Fruit fly (Drosophila melanogaster) whole organism, embryonic: Measurements from ENCODE around the gene Aef1.
A peak's percentile ranks its signal among the peaks of the same experiment; 100 is the strongest.

Source experiments
- BtbVII ChIP-seq: fragments of 200-800 bp; sonication (Bioruptor generic); optimal IDR thresholded peaks from 3 replicates; lab custom pipeline; 2017; ENCODE audit warnings: missing biosample characterization, mild to moderate bottlenecking, missing genetic modification characterization
- CG10321 ChIP-seq: fragments of 200-800 bp; sonication (Bioruptor generic); IDR thresholded peaks from 2 replicates; pipeline ENCODE4 v1.3.6; 2022; ENCODE audit warnings: missing biosample characterization, missing genetic modification characterization
- CG10979 ChIP-seq: fragments of 200-800 bp; sonication (Bioruptor generic); optimal IDR thresholded peaks from 2 replicates; lab custom pipeline; 2018; ENCODE audit warnings: missing biosample characterization, mild to moderate bottlenecking, missing genetic modification characterization, moderate library complexity
- CG11723 ChIP-seq: fragments of 200-800 bp; sonication (Bioruptor generic); optimal IDR thresholded peaks from 2 replicates; lab custom pipeline; 2017; ENCODE audit warnings: missing biosample characterization, mild to moderate bottlenecking, missing genetic modification characterization
- CG12659 ChIP-seq: fragments of 200-800 bp; sonication (Bioruptor generic); optimal IDR thresholded peaks from 3 replicates; lab custom pipeline; 2017; ENCODE audit warnings: mild to moderate bottlenecking, missing biosample characterization, missing genetic modification reagents, missing genetic modification characterization
- CG14860 ChIP-seq: fragments of 200-800 bp; sonication (Bioruptor generic); IDR thresholded peaks from 3 replicates; pipeline ENCODE4 v1.3.6; 2022; ENCODE audit warnings: missing biosample characterization, missing genetic modification characterization; ENCODE audit not compliant: partially characterized antibody
- CG15073 ChIP-seq: fragments of 200-800 bp; sonication (Bioruptor generic); optimal IDR thresholded peaks from 2 replicates; lab custom pipeline; 2016; ENCODE audit warnings: missing biosample characterization, missing genetic modification characterization
- CG1602 ChIP-seq: fragments of 200-800 bp; sonication (Bioruptor generic); optimal IDR thresholded peaks from 3 replicates; lab custom pipeline; 2016; ENCODE audit warnings: missing biosample characterization, missing genetic modification characterization
- CG1603 ChIP-seq: fragments of 200-800 bp; sonication (Bioruptor generic); optimal IDR thresholded peaks from 2 replicates; lab custom pipeline; 2019; ENCODE audit warnings: missing biosample characterization, mild to moderate bottlenecking, missing genetic modification characterization, moderate library complexity
- CG1647 ChIP-seq: fragments of 200-800 bp; sonication (Bioruptor generic); optimal IDR thresholded peaks from 3 replicates; lab custom pipeline; 2016; ENCODE audit warnings: missing biosample characterization, missing genetic modification characterization
- CG2116 ChIP-seq: fragments of 200-800 bp; sonication (Bioruptor generic); optimal IDR thresholded peaks from 3 replicates; lab custom pipeline; 2018; ENCODE audit warnings: missing biosample characterization, mild to moderate bottlenecking, missing genetic modification characterization
- CG2712 ChIP-seq: fragments of 200-800 bp; optimal IDR thresholded peaks from 3 replicates; lab custom pipeline; 2019; ENCODE audit warnings: missing biosample characterization, mild to moderate bottlenecking, missing genetic modification characterization, moderate library complexity
- CG32532 ChIP-seq: fragments of 200-800 bp; sonication (Bioruptor generic); IDR thresholded peaks from 2 replicates; pipeline ENCODE4 v1.3.6; 2022; ENCODE audit warnings: missing biosample characterization, missing genetic modification characterization
- CG32767 ChIP-seq: fragments of 200-800 bp; sonication (Bioruptor generic); IDR thresholded peaks from 2 replicates; pipeline ENCODE4 v1.3.6; 2022; ENCODE audit warnings: missing biosample characterization, missing genetic modification characterization
- CG34376 ChIP-seq: fragments of 200-800 bp; sonication (Bioruptor generic); optimal IDR thresholded peaks from 2 replicates; lab custom pipeline; 2018; ENCODE audit warnings: missing biosample characterization, mild to moderate bottlenecking, missing genetic modification characterization
- CG34422 ChIP-seq: fragments of 200-800 bp; sonication (Bioruptor generic); IDR thresholded peaks from 3 replicates; pipeline ENCODE4 v1.3.6; 2022; ENCODE audit warnings: missing biosample characterization, missing genetic modification characterization
- CG7839 ChIP-seq: fragments of 200-800 bp; sonication (Bioruptor generic); optimal IDR thresholded peaks from 3 replicates; lab custom pipeline; 2018; ENCODE audit warnings: missing biosample characterization, mild to moderate bottlenecking, missing genetic modification characterization, moderate library complexity
- CG8924 ChIP-seq: fragments of 200-800 bp; optimal IDR thresholded peaks from 3 replicates; lab custom pipeline; 2019; ENCODE audit warnings: missing biosample characterization, mild to moderate bottlenecking, missing genetic modification characterization, moderate library complexity
- CG9797 ChIP-seq: fragments of 200-800 bp; sonication (Bioruptor generic); optimal IDR thresholded peaks from 3 replicates; lab custom pipeline; 2018; ENCODE audit warnings: missing biosample characterization, mild to moderate bottlenecking, missing genetic modification characterization
- CG9932 ChIP-seq: fragments of 200-800 bp; sonication (Bioruptor generic); IDR thresholded peaks from 2 replicates; pipeline ENCODE4 v1.3.6; 2022; ENCODE audit warnings: missing biosample characterization, missing genetic modification characterization
- Doc2 ChIP-seq: fragments of 200-800 bp; sonication (Bioruptor generic); IDR thresholded peaks from 2 replicates; pipeline ENCODE4 v1.3.6; 2022; ENCODE audit warnings: missing biosample characterization, missing genetic modification characterization
- E2f2 ChIP-seq: fragments of 200-800 bp; sonication (Bioruptor generic); IDR thresholded peaks from 2 replicates; pipeline ENCODE4 v1.3.6; 2022; ENCODE audit warnings: missing biosample characterization, missing genetic modification characterization
- Ets97D ChIP-seq: fragments of 200-800 bp; sonication (Bioruptor generic); optimal IDR thresholded peaks from 3 replicates; lab custom pipeline; 2016; ENCODE audit warnings: missing biosample characterization, missing genetic modification characterization
- H15 ChIP-seq: fragments of 200-800 bp; sonication (Bioruptor generic); IDR thresholded peaks from 3 replicates; pipeline ENCODE4 v1.3.6; 2022; ENCODE audit warnings: missing biosample characterization, missing genetic modification characterization
- HLH4C ChIP-seq: fragments of 200-800 bp; sonication (Bioruptor generic); IDR thresholded peaks from 3 replicates; pipeline ENCODE4 v1.3.6; 2022; ENCODE audit warnings: missing biosample characterization, missing genetic modification characterization; ENCODE audit not compliant: partially characterized antibody
- HLH54F ChIP-seq: fragments of 200-800 bp; sonication (Bioruptor generic); optimal IDR thresholded peaks from 3 replicates; lab custom pipeline; 2016; ENCODE audit warnings: missing biosample characterization, missing genetic modification characterization
- Hr78 ChIP-seq, 2 experiments: fragments of 200-800 bp in 1 of 2; fragments of >200 bp in 1 of 2; sonication (Bioruptor generic) in 1 of 2; optimal IDR thresholded peaks; 2 replicates each; lab custom pipeline; 2017 to 2019; ENCODE audit warnings: missing biosample characterization in 2 of 2, missing genetic modification characterization in 2 of 2, mild to moderate bottlenecking in 1 of 2, moderate library complexity in 1 of 2
- Kr ChIP-seq: fragments of 200-800 bp; sonication (Bioruptor generic); optimal IDR thresholded peaks from 2 replicates; lab custom pipeline; 2017; ENCODE audit warnings: missing biosample characterization, mild to moderate bottlenecking, missing genetic modification characterization
- Max ChIP-seq: fragments of 200-800 bp; sonication (Bioruptor generic); optimal IDR thresholded peaks from 2 replicates; lab custom pipeline; 2016; ENCODE audit warnings: missing biosample characterization, mild to moderate bottlenecking, missing genetic modification characterization
- Med ChIP-seq: fragments of 200-800 bp; sonication (Bioruptor generic); peaks from one replicate; lab custom pipeline; 2016; ENCODE audit warnings: missing biosample characterization, missing genetic modification characterization, mild to moderate bottlenecking, inconsistent platforms, moderate library complexity
- TFAM ChIP-seq: fragments of 200-800 bp; sonication (Bioruptor generic); optimal IDR thresholded peaks from 2 replicates; lab custom pipeline; 2017; ENCODE audit warnings: missing biosample characterization, missing genetic modification characterization, inconsistent platforms
- Taf1 ChIP-seq: fragments of 200-800 bp; sonication (Bioruptor generic); IDR thresholded peaks from 2 replicates; pipeline ENCODE4 v1.3.6; 2022; ENCODE audit warnings: missing biosample characterization, missing genetic modification characterization
- ato ChIP-seq: fragments of 200-800 bp; sonication (Bioruptor generic); IDR thresholded peaks from 2 replicates; pipeline ENCODE4 v1.3.6; 2022; ENCODE audit warnings: missing biosample characterization, missing genetic modification characterization; ENCODE audit not compliant: partially characterized antibody
- bigmax ChIP-seq: fragments of 200-800 bp; sonication (Bioruptor generic); optimal IDR thresholded peaks from 2 replicates; lab custom pipeline; 2018; ENCODE audit warnings: missing biosample characterization, mild to moderate bottlenecking, missing genetic modification characterization
- chinmo ChIP-seq: fragments of 200-800 bp; sonication (Bioruptor generic); IDR thresholded peaks from 4 replicates; pipeline ENCODE4 v1.3.6; 2022; ENCODE audit warnings: missing biosample characterization, missing genetic modification characterization; ENCODE audit not compliant: partially characterized antibody
- crp ChIP-seq, 2 experiments: fragments of 200-800 bp; sonication (Bioruptor generic); optimal IDR thresholded peaks; 2 replicates in 1 of 2; 3 replicates in 1 of 2; lab custom pipeline; 2017; ENCODE audit warnings: missing biosample characterization in 2 of 2, missing genetic modification characterization in 2 of 2, mild to moderate bottlenecking in 1 of 2, moderate library complexity in 1 of 2
- cwo ChIP-seq: fragments of 200-800 bp; sonication (Bioruptor generic); optimal IDR thresholded peaks from 3 replicates; lab custom pipeline; 2017; ENCODE audit warnings: missing biosample characterization, missing genetic modification characterization, mild to moderate bottlenecking, moderate library complexity, missing genetic modification reagents
- da ChIP-seq: fragments of 200-800 bp; sonication (Bioruptor generic); optimal IDR thresholded peaks from 2 replicates; lab custom pipeline; 2016; ENCODE audit warnings: missing biosample characterization, missing genetic modification characterization
- esg ChIP-seq: fragments of 200-800 bp; sonication (Bioruptor generic); conservative IDR thresholded peaks from 2 replicates; pipeline ENCODE4 v1.3.6; 2022; ENCODE audit warnings: missing biosample characterization, missing genetic modification characterization
- fd3F ChIP-seq: fragments of 200-800 bp; sonication (Bioruptor generic); optimal IDR thresholded peaks from 2 replicates; lab custom pipeline; 2018; ENCODE audit warnings: missing biosample characterization, mild to moderate bottlenecking, missing genetic modification characterization, moderate library complexity
- h ChIP-seq: fragments of >200 bp; optimal IDR thresholded peaks from 2 replicates; lab custom pipeline; 2017
- hkb ChIP-seq, 2 experiments: fragments of 200-800 bp in 1 of 2; fragments of >200 bp in 1 of 2; sonication (Bioruptor generic) in 1 of 2; IDR thresholded peaks in 1 of 2; optimal IDR thresholded peaks in 1 of 2; 2 replicates each; pipeline versions ENCODE4 v1.3.6 to Lab custom; 2017 to 2022; ENCODE audit warnings: missing biosample characterization in 1 of 2, missing genetic modification characterization in 1 of 2
- kay ChIP-seq: fragments of 200-800 bp; sonication (Bioruptor generic); optimal IDR thresholded peaks from 2 replicates; lab custom pipeline; 2016; ENCODE audit warnings: missing biosample characterization, missing genetic modification characterization
- klu ChIP-seq: fragments of 200-800 bp; sonication (Bioruptor generic); IDR thresholded peaks from 2 replicates; pipeline ENCODE4 v1.3.6; 2022; ENCODE audit warnings: missing biosample characterization, missing genetic modification characterization
- lilli ChIP-seq: fragments of 200-800 bp; sonication (Bioruptor generic); optimal IDR thresholded peaks from 3 replicates; lab custom pipeline; 2016; ENCODE audit warnings: missing biosample characterization, missing genetic modification characterization
- onecut ChIP-seq: fragments of 200-800 bp; sonication (Bioruptor generic); IDR thresholded peaks from 2 replicates; pipeline ENCODE4 v1.3.6; 2022; ENCODE audit warnings: missing biosample characterization, missing genetic modification characterization
- run ChIP-seq: fragments of 200-800 bp; sonication (Bioruptor generic); optimal IDR thresholded peaks from 3 replicates; lab custom pipeline; 2018; ENCODE audit warnings: missing biosample characterization, mild to moderate bottlenecking, missing genetic modification characterization
- salm ChIP-seq: fragments of 200-800 bp; sonication (Bioruptor generic); optimal IDR thresholded peaks from 2 replicates; lab custom pipeline; 2018; ENCODE audit warnings: missing biosample characterization, mild to moderate bottlenecking, missing genetic modification characterization
- sim ChIP-seq: fragments of 200-800 bp; sonication (Bioruptor generic); IDR thresholded peaks from 2 replicates; pipeline ENCODE4 v1.3.6; 2022; ENCODE audit warnings: missing biosample characterization, missing genetic modification characterization
- vfl ChIP-seq: fragments of 200-800 bp; sonication (Bioruptor generic); optimal IDR thresholded peaks from 2 replicates; lab custom pipeline; 2016; ENCODE audit warnings: missing biosample characterization, missing genetic modification characterization
- wdn ChIP-seq: fragments of 200-800 bp; sonication (Bioruptor generic); IDR thresholded peaks from 2 replicates; pipeline ENCODE4 v1.3.6; 2022; ENCODE audit warnings: missing biosample characterization, missing genetic modification characterization

Gene Aef1

dm6 chr3L:21453623-21454022 is 20.4 kb downstream of the Aef1 start (continued):
- no peak for TF ChIP-seq fd3F (GFP tag; lab: Kevin White, UChicago)
- TF ChIP-seq CG34422 (GFP tag; lab: Robert Waterston, UW): no peak
- TF ChIP-seq CG14860 (GFP tag; lab: Robert Waterston, UW): no peak
- no peak for TF ChIP-seq Ets97D (GFP tag; lab: Kevin White, UChicago)
- TF ChIP-seq CG2116: no peak
- TF ChIP-seq Kr (GFP tag; lab: Kevin White, UChicago): no peak
- no peak for TF ChIP-seq crp (GFP tag; optimal IDR thresholded peaks at IDR 0.05; lab: Kevin White, UChicago)
- TF ChIP-seq klu: no peak
- TF ChIP-seq CG34376 (GFP tag; lab: Kevin White, UChicago): no peak
- peak; percentile 59 for TF ChIP-seq CG7839 (tag; lab: Kevin White, UChicago)
- peak; percentile 28; the same call in 1 of the 2 replicates for TF ChIP-seq onecut (GFP tag; lab: Robert Waterston, UW)
- peak; percentile 85 for TF ChIP-seq CG10979 (tag; lab: Kevin White, UChicago)
- peak; percentile 45 for TF ChIP-seq lilli
- peak; percentile 84 for TF ChIP-seq CG2712
- peak; percentile 86 for TF ChIP-seq Med (GFP tag; lab: Kevin White, UChicago)
- peak; percentile 29 for TF ChIP-seq kay (GFP tag; lab: Kevin White, UChicago)
- peak; percentile 59; the same call in 1 of the 3 replicates for TF ChIP-seq H15 (GFP tag; lab: Robert Waterston, UW)
- no peak for TF ChIP-seq CG1647 (GFP tag; lab: Kevin White, UChicago)
- TF ChIP-seq E2f2 (GFP tag; lab: Robert Waterston, UW): 0 out of 2 replicates have a peak, but pooled peaks have one; percentile 13
- TF ChIP-seq CG32532 (GFP tag; lab: Robert Waterston, UW): no peak
- TF ChIP-seq Taf1 (GFP tag; lab: Robert Waterston, UW): no peak
- TF ChIP-seq CG32767 (GFP tag; lab: Robert Waterston, UW): no peak
- peak; percentile 69 for TF ChIP-seq CG8924 (tag; lab: Kevin White, UChicago)
- no peak for TF ChIP-seq CG10321 (GFP tag; lab: Robert Waterston, UW)
- TF ChIP-seq CG9932 (GFP tag; lab: Robert Waterston, UW): no peak
- TF ChIP-seq da (GFP tag; lab: Kevin White, UChicago): no peak
- peak; percentile 9 for TF ChIP-seq CG11723 (GFP tag; lab: Kevin White, UChicago)
- no peak for TF ChIP-seq ato (GFP tag; lab: Robert Waterston, UW)
- no peak for TF ChIP-seq Doc2
- TF ChIP-seq BtbVII (GFP tag; lab: Kevin White, UChicago): no peak
- no peak for TF ChIP-seq salm (tag; lab: Kevin White, UChicago)
- TF ChIP-seq TFAM (GFP tag; lab: Kevin White, UChicago): no peak
- TF ChIP-seq h (lab: Kevin White, UChicago): no peak
- peak; percentile 83 for TF ChIP-seq CG1603
- peak; percentile 43 for TF ChIP-seq Max (GFP tag; lab: Kevin White, UChicago)
- no peak for TF ChIP-seq bigmax (GFP tag; lab: Kevin White, UChicago)
- 0 out of 2 replicates have a peak, but pooled peaks have one; percentile 36 for TF ChIP-seq esg (GFP tag; lab: Robert Waterston, UW)
- TF ChIP-seq CG1602 (GFP tag; lab: Kevin White, UChicago): peak; percentile 47
- TF ChIP-seq vfl: no peak
- TF ChIP-seq cwo: no peak
- peak in 1 of 2 experiments; percentile 69 for TF ChIP-seq Hr78 (GFP tag; optimal IDR thresholded peaks at IDR 0.05; lab: Kevin White, UChicago)
- no peak for TF ChIP-seq HLH54F
- no peak for TF ChIP-seq hkb (optimal IDR thresholded peaks at IDR 0.05; lab: Kevin White, UChicago)
- peak; percentile 58 for TF ChIP-seq hkb (GFP tag; IDR thresholded peaks at IDR 0.05; lab: Robert Waterston, UW)
- TF ChIP-seq CG12659 (GFP tag; lab: Kevin White, UChicago): no peak
- no peak for TF ChIP-seq run (tag; lab: Kevin White, UChicago)
- no peak for TF ChIP-seq chinmo (GFP tag; lab: Robert Waterston, UW)
- peak; percentile 66; the same call in 1 of the 2 replicates for TF ChIP-seq sim (GFP tag; lab: Robert Waterston, UW)
- no peak for TF ChIP-seq CG9797 (GFP tag; lab: Kevin White, UChicago)
- no peak for TF ChIP-seq wdn
- TF ChIP-seq CG15073 (GFP tag; lab: Kevin White, UChicago): no peak
- no peak for TF ChIP-seq HLH4C (GFP tag; lab: Robert Waterston, UW)
